Worm (Caenorhabditis elegans): ENCODE measurements around the gene nlp-101.

DNA sequence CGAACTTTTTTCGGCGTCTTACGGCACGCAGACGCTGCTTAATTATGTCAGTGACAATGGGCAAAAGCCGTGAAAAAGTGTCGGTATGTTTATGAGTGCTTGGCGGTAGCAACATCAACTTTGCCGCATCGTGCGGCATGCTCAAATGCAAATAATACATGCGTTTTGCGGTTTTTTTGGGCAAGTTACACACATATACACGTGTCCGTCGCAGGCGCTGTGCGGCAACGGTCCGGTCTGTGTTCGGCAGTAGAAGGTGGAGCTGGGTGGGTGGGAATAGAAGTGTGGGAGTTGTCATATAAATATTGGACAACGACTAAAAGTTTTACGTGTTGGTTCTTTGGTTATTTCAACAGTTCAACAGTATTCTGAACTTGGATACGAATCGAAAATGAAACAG is 3.6 kb downstream of the nlp-101 start, which contains the start of gene idpp-11:
- no peak for TF ChIP-seq blmp-1 (tag; optimal IDR thresholded peaks at IDR 0.05; ENCODE audit: insufficient read depth)
- no peak for TF ChIP-seq lin-39 (tag; optimal IDR thresholded peaks at IDR 0.05)
- no peak for TF ChIP-seq nhr-25 (tag; optimal IDR thresholded peaks at IDR 0.05)

All from whole organism, L2 larva.